Worm (Caenorhabditis elegans) whole organism, mixed stage, embryonic: ENCODE measurements around the gene M02D8.7.

Experiments
- M03D4.4 ChIP-seq: sonication (generic microtip); optimal IDR thresholded peaks from 2 replicates; lab custom pipeline; 2017; ENCODE audit warnings: mild to moderate bottlenecking, missing genetic modification characterization, missing compliant biosample characterization
- bed-3 ChIP-seq: fragments of 200-800 bp; sonication (Bioruptor generic); optimal IDR thresholded peaks from 3 replicates; lab custom pipeline; 2018; ENCODE audit warnings: mild to moderate bottlenecking, missing genetic modification characterization, moderate library complexity, missing compliant biosample characterization
- blmp-1 ChIP-seq: fragments of 150-350 bp; optimal IDR thresholded peaks from 2 replicates; lab custom pipeline; 2014; ENCODE audit warnings: missing biosample characterization, missing genetic modification characterization
- ceh-43 ChIP-seq: fragments of 200-800 bp; sonication (Bioruptor generic); optimal IDR thresholded peaks from 2 replicates; lab custom pipeline; 2018; ENCODE audit warnings: mild to moderate bottlenecking, missing genetic modification characterization, moderate library complexity, missing compliant biosample characterization
- ces-1 ChIP-seq: fragments of 150-350 bp; optimal IDR thresholded peaks from 2 replicates; lab custom pipeline; 2014; ENCODE audit warnings: missing biosample characterization, missing genetic modification reagents, missing genetic modification characterization
- cnd-1 ChIP-seq: fragments of 200-800 bp; sonication (Bioruptor generic); optimal IDR thresholded peaks from 2 replicates; lab custom pipeline; 2018; ENCODE audit warnings: mild to moderate bottlenecking, missing genetic modification characterization, missing compliant biosample characterization
- drap-1 ChIP-seq: fragments of 200-800 bp; sonication (Bioruptor generic); optimal IDR thresholded peaks from 3 replicates; lab custom pipeline; 2018; ENCODE audit warnings: mild to moderate bottlenecking, missing genetic modification characterization, missing compliant biosample characterization
- elt-1 ChIP-seq: sonication (generic microtip); optimal IDR thresholded peaks from 2 replicates; lab custom pipeline; 2017; ENCODE audit warnings: missing genetic modification characterization, mild to moderate bottlenecking, missing compliant biosample characterization, antibody characterized with exemption, moderate library complexity, borderline replicate concordance; ENCODE audit not compliant: insufficient read depth
- elt-3 ChIP-seq: fragments of 150-350 bp; optimal IDR thresholded peaks from 2 replicates; lab custom pipeline; 2014; ENCODE audit warnings: missing biosample characterization, missing genetic modification characterization
- ham-2 ChIP-seq: fragments of 200-800 bp; sonication (Bioruptor generic); optimal IDR thresholded peaks from 2 replicates; lab custom pipeline; 2018; ENCODE audit warnings: mild to moderate bottlenecking, missing genetic modification characterization, missing compliant biosample characterization
- hlh-1 ChIP-seq: fragments of 150-350 bp; optimal IDR thresholded peaks from 2 replicates; lab custom pipeline; 2014; ENCODE audit warnings: missing biosample characterization, missing genetic modification reagents, missing genetic modification characterization
- lin-13 ChIP-seq: fragments of 150-350 bp; optimal IDR thresholded peaks from 2 replicates; lab custom pipeline; 2014; ENCODE audit warnings: missing biosample characterization, missing genetic modification characterization
- lsy-2 ChIP-seq: fragments of 150-350 bp; optimal IDR thresholded peaks from 2 replicates; lab custom pipeline; 2014; ENCODE audit warnings: missing biosample characterization, missing genetic modification characterization
- mab-5 ChIP-seq: fragments of 150-350 bp; optimal IDR thresholded peaks from 2 replicates; lab custom pipeline; 2014; ENCODE audit warnings: missing biosample characterization, missing genetic modification characterization
- mep-1 ChIP-seq: fragments of 150-350 bp; optimal IDR thresholded peaks from 2 replicates; lab custom pipeline; 2017; ENCODE audit warnings: missing biosample characterization, missing genetic modification reagents, missing genetic modification characterization, inconsistent platforms
- mls-2 ChIP-seq: sonication (generic microtip); optimal IDR thresholded peaks from 2 replicates; lab custom pipeline; 2016; ENCODE audit warnings: mild to moderate bottlenecking, missing genetic modification characterization, moderate library complexity, missing compliant biosample characterization
- nhr-12 ChIP-seq: fragments of 150-350 bp; optimal IDR thresholded peaks from 2 replicates; lab custom pipeline; 2014; ENCODE audit warnings: missing biosample characterization, missing genetic modification characterization
- nhr-2 ChIP-seq: fragments of 150-350 bp; optimal IDR thresholded peaks from 2 replicates; lab custom pipeline; 2014; ENCODE audit warnings: missing biosample characterization, missing genetic modification characterization
- nhr-237 ChIP-seq: fragments of 150-350 bp; optimal IDR thresholded peaks from 2 replicates; lab custom pipeline; 2014; ENCODE audit warnings: missing biosample characterization, missing genetic modification characterization
- nhr-28 ChIP-seq: fragments of 150-350 bp; optimal IDR thresholded peaks from 2 replicates; lab custom pipeline; 2014; ENCODE audit warnings: missing biosample characterization, missing genetic modification characterization
- nhr-76 ChIP-seq: sonication (generic microtip); optimal IDR thresholded peaks from 2 replicates; lab custom pipeline; 2017; ENCODE audit warnings: missing biosample characterization, missing genetic modification characterization
- pha-4 ChIP-seq: fragments of 150-350 bp; optimal IDR thresholded peaks from 2 replicates; lab custom pipeline; 2018; ENCODE audit warnings: missing biosample characterization, missing genetic modification reagents, missing genetic modification characterization
- sem-2 ChIP-seq: fragments of 200-800 bp; sonication (Bioruptor generic); optimal IDR thresholded peaks from 2 replicates; lab custom pipeline; 2018; ENCODE audit warnings: mild to moderate bottlenecking, missing genetic modification characterization, missing compliant biosample characterization
- snpc-4 ChIP-seq: fragments of 150-350 bp; optimal IDR thresholded peaks from 2 replicates; lab custom pipeline; 2014; ENCODE audit warnings: missing biosample characterization, missing genetic modification characterization
- sptf-1 ChIP-seq: sonication (generic microtip); optimal IDR thresholded peaks from 2 replicates; lab custom pipeline; 2017; ENCODE audit warnings: mild to moderate bottlenecking, missing genetic modification characterization, moderate library complexity, missing compliant biosample characterization
- tbx-8 ChIP-seq: fragments of 200-800 bp; sonication (Bioruptor generic); optimal IDR thresholded peaks from 2 replicates; lab custom pipeline; 2018; ENCODE audit warnings: mild to moderate bottlenecking, missing genetic modification characterization, moderate library complexity, missing compliant biosample characterization
- unc-120 ChIP-seq: sonication (generic microtip); optimal IDR thresholded peaks from 2 replicates; lab custom pipeline; 2017; ENCODE audit warnings: missing genetic modification characterization, missing compliant biosample characterization; ENCODE audit not compliant: poor library complexity, severe bottlenecking
- unc-62 ChIP-seq: fragments of 150-350 bp; optimal IDR thresholded peaks from 2 replicates; lab custom pipeline; 2014; ENCODE audit warnings: missing biosample characterization, missing genetic modification reagents, missing genetic modification characterization
- zip-8 ChIP-seq: fragments of 150-350 bp; optimal IDR thresholded peaks from 2 replicates; lab custom pipeline; 2014; ENCODE audit warnings: missing biosample characterization, missing genetic modification characterization
- ztf-11 ChIP-seq: fragments of 150-350 bp; optimal IDR thresholded peaks from 2 replicates; lab custom pipeline; 2014; ENCODE audit warnings: missing biosample characterization, missing genetic modification characterization

The M02D8.7 gene

DNA sequence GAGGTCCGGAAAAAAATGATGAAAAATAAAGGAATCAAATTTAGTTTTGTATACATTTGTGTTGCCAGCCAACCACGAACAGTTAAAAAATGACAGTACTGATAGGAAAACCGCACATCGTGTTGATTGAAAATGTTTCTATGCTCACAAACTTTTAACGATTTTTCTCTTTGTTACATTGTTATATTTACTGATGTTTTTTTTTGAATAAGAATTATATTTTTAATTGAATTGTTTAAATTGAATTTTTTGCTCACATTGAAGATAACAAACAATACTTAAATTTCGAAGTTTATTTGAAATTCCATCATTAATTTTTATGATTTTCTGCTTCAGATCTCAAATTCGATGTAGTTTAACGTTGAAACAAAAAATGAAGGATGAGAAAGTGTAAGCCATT is 18.7 kb upstream of the M02D8.7 start, which contains the start of gene M02D8.5:
Gene M02D8.5, minus strand, starts transcription at position 101 of the 400 bp plus-strand sequence.
- no peak for TF ChIP-seq sptf-1 (tag; lab: Kevin White, UChicago)
- TF ChIP-seq, all 35 proteins: peak for 0

DNA sequence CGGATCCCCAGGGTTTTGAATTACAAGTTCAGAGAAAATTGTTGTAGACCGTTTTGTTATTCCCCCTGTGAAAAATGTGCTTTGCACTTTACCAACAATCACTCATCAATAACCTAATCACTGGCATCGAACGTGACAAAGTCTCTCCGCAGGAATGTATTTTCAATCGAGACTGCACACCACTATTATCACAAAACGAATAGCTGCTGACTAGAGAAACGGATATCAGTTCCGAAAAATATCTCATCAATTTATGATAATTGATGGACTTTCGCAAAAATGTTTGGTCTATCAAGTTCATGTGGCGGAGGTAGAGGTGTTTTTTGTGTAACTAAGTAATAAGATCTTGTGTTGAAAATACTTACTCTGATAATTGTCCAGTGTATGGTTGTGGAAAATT is 18.3 kb upstream of the M02D8.7 start:
- TF ChIP-seq blmp-1 (no peak), unc-62 (GFP tag; lab: Kevin White, UChicago) (peak; percentile 13)

DNA sequence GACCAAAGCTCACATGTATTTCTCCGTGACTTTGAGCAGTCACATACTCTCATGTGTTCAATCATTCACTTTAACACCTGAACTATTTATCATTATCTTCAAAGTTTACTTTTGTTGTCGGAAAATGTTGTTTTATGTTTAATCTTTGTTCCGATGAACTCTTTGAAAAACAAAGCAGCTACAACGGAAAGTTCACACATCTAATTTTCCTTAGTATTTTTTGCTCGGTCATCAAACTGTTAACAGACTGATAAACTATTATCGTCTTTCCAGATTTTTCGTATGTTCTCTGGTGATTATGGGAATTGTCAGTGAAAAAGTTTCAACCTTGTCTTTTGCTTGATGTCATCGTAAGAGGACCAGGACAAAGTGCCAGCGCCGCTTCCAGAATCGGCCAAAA is 13.2 kb upstream of the M02D8.7 start:
- TF ChIP-seq ceh-43 (GFP tag; lab: Kevin White, UChicago) (no peak), zip-8 (no peak), sem-2 (no peak), ces-1 (GFP tag; lab: Kevin White, UChicago) (no peak), unc-120 (no peak), drap-1 (GFP tag; lab: Kevin White, UChicago) (no peak), mls-2 (tag; lab: Kevin White, UChicago) (no peak)

DNA sequence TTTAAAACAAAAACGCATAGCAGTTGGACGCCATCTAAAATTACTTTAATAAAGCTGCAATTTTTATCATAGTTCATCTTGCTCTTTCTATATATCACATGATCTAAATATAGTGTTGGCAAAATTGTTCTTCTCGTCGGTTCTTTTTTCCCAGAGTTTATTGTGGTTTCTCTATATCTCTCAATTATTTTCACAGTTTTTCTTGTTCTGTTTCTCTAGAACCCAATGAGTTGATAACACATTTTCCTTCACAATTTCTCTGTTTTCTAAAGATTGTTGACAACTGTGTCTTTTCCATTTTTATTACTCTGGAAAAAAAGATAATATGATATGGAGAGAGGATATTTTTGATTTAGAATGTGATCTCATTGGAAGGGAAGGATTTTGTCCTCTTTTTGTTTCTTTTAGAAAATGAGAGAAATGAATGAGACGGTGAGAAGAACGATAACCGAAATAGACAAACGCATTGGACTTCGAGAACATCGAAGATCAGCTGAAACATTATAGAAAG is 11.5 kb upstream of the M02D8.7 start:
- TF ChIP-seq pha-4 (tag; lab: Kevin White, UChicago) (no peak), drap-1 (GFP tag; lab: Kevin White, UChicago) (no peak), nhr-237 (tag; lab: Kevin White, UChicago) (no peak), mls-2 (tag; lab: Kevin White, UChicago) (no peak), M03D4.4 (tag; lab: Kevin White, UChicago) (no peak), snpc-4 (tag; lab: Kevin White, UChicago) (no peak), nhr-2 (no peak), sptf-1 (tag; lab: Kevin White, UChicago) (no peak), sem-2 (no peak), ztf-11 (tag; lab: Kevin White, UChicago) (no peak), nhr-28 (tag; lab: Kevin White, UChicago) (no peak)
- TF ChIP-seq, all 35 proteins: peak for 0

DNA sequence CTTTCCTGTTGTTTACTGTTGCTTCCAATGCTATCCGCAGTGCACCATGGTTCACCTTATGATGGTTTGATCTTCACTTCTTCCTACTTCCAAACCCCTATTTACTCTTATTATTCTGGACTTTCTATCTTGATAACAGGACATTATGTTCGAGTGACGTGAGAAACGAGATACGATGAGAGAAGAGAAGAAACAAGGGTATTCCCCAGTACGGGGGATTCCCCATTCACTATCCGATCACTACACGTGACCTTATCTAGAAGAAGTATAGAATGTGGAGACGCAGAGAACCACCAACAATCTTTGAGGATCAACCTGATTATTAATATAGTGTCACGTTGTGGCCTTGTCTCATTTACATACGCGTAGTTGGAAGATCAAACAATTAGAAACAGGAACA is 9.8 kb upstream of the M02D8.7 start:
- TF ChIP-seq mep-1, result no peak
- no peak for TF ChIP-seq snpc-4 (tag; lab: Kevin White, UChicago)
- TF ChIP-seq elt-1, result peak; percentile 78
- TF ChIP-seq cnd-1 (tag; lab: Kevin White, UChicago), result no peak
- no peak for TF ChIP-seq nhr-237 (tag; lab: Kevin White, UChicago)
- no peak for TF ChIP-seq mls-2 (tag; lab: Kevin White, UChicago)
- TF ChIP-seq sem-2, result no peak
- no peak for TF ChIP-seq blmp-1
- no peak for TF ChIP-seq ham-2 (GFP tag; lab: Kevin White, UChicago)
- no peak for TF ChIP-seq nhr-12 (tag; lab: Kevin White, UChicago)
- TF ChIP-seq hlh-1 (tag; lab: Kevin White, UChicago), result no peak
- TF ChIP-seq tbx-8 (GFP tag; lab: Kevin White, UChicago), result no peak
- TF ChIP-seq mab-5 (tag; lab: Kevin White, UChicago), result no peak
- peak; percentile 44 for TF ChIP-seq elt-3 (tag; lab: Kevin White, UChicago)
- no peak for TF ChIP-seq pha-4 (tag; lab: Kevin White, UChicago)
- TF ChIP-seq sptf-1 (tag; lab: Kevin White, UChicago), result no peak
- TF ChIP-seq nhr-28 (tag; lab: Kevin White, UChicago), result no peak
- TF ChIP-seq lin-13, result no peak
- TF ChIP-seq M03D4.4 (tag; lab: Kevin White, UChicago), result no peak
- no peak for TF ChIP-seq drap-1 (GFP tag; lab: Kevin White, UChicago)
- TF ChIP-seq zip-8, result no peak
- peak; percentile 47 for TF ChIP-seq unc-62 (GFP tag; lab: Kevin White, UChicago)

DNA sequence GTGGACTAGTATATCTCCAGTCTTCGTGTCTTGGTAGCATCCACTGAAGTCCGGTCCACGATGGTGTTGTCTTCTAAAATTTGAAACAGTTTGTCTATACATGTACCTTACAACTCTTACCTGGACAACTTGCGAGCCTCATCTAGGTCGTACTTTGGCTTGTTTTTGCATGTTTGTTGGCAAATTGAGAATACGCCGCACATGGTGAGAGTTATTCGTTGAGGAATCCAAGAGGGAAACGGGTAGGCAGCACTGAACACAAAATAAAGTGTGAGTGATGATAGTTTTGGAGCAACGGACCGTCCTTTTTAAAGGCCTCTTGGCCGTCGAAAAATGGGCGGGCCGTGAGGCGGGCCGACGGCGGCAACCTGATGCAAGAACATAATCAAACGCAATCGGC is 7.9 kb upstream of the M02D8.7 start, which contains the start of gene asns-2:
Gene asns-2, minus strand, starts transcription at position 282 of the 400 bp plus-strand sequence.
- TF ChIP-seq zip-8 (no peak), nhr-76 (tag; lab: Kevin White, UChicago) (no peak), bed-3 (GFP tag; lab: Kevin White, UChicago) (no peak), nhr-2 (no peak), snpc-4 (tag; lab: Kevin White, UChicago) (no peak), pha-4 (tag; lab: Kevin White, UChicago) (no peak), sem-2 (no peak), blmp-1 (no peak), tbx-8 (GFP tag; lab: Kevin White, UChicago) (no peak), lsy-2 (no peak)
- TF ChIP-seq, all 35 proteins: peak for 0
